Fruit fly (Drosophila melanogaster): ENCODE results near the gene CG32756.

CG32756 gene

dm6 chrX:5977113-5977512 is 31.6 kb downstream of the CG32756 start (continued):
- TF ChIP-seq Sry-δ (GFP tag; optimal IDR thresholded peaks at IDR 0.05) (no peak), slou (GFP tag; optimal IDR thresholded peaks at IDR 0.05) (no peak), BtbVII (GFP tag; optimal IDR thresholded peaks at IDR 0.05) (no peak), Dll (GFP tag; IDR thresholded peaks at IDR 0.05; ENCODE audit: partially characterized antibody) (no peak), CG10462 (GFP tag; optimal IDR thresholded peaks at IDR 0.05) (no peak), CG3995 (GFP tag; optimal IDR thresholded peaks at IDR 0.05) (no peak), toy (GFP tag; IDR thresholded peaks at IDR 0.05) (no peak), danr (GFP tag; IDR thresholded peaks at IDR 0.05) (no peak), Gug (GFP tag; IDR thresholded peaks at IDR 0.05) (no peak), ewg (GFP tag; optimal IDR thresholded peaks at IDR 0.05) (no peak), CG16815 (GFP tag; optimal IDR thresholded peaks at IDR 0.05) (no peak), CG6689 (GFP tag; IDR thresholded peaks at IDR 0.05) (0 out of 2 replicates have a peak, but pooled peaks have one; percentile 6), Poxn (GFP tag; IDR thresholded peaks at IDR 0.05) (no peak), CG30403 (GFP tag; optimal IDR thresholded peaks at IDR 0.05) (peak; percentile 22), CG31365 (tag; optimal IDR thresholded peaks at IDR 0.05) (no peak), CG14050 (GFP tag; IDR thresholded peaks at IDR 0.05) (no peak), CG1792 (GFP tag; optimal IDR thresholded peaks at IDR 0.05) (peak; percentile 9)

- TF ChIP-seq CG7372 (GFP tag; IDR thresholded peaks at IDR 0.05) (peak; percentile 57; the same call in 1 of the 2 replicates), crol (GFP tag; IDR thresholded peaks at IDR 0.05) (peak; percentile 47; the same call in 1 of the 2 replicates), CG12769 (tag; optimal IDR thresholded peaks at IDR 0.05) (no peak), CG2129 (GFP tag; IDR thresholded peaks at IDR 0.05; ENCODE audit: partially characterized antibody) (no peak), Drgx (GFP tag; IDR thresholded peaks at IDR 0.05) (peak; percentile 63), salm (tag; optimal IDR thresholded peaks at IDR 0.05) (no peak), eve (GFP tag; optimal IDR thresholded peaks at IDR 0.05) (no peak), grau (tag; optimal IDR thresholded peaks at IDR 0.05) (peak; percentile 21), CG32772 (GFP tag; IDR thresholded peaks at IDR 0.05) (peak; percentile 30; the same call in 1 of the 2 replicates), sens (GFP tag) (peak; percentile 62), Pdp1 (GFP tag; optimal IDR thresholded peaks at IDR 0.05) (peak in 1 of 2 experiments; percentile 35)
These were observed 32.3 kb downstream of the CG32756 start for dm6 chrX:5977769-5978168.

dm6 chrX:5980883-5981282 is 35.4 kb downstream of the CG32756 start:
- TF ChIP-seq CG13775 (GFP tag; optimal IDR thresholded peaks at IDR 0.05) (peak; percentile 40), Dip3 (GFP tag; optimal IDR thresholded peaks at IDR 0.05) (peak; percentile 62), wek (GFP tag; optimal IDR thresholded peaks at IDR 0.05) (peak; percentile 21), pnt (GFP tag; optimal IDR thresholded peaks at IDR 0.05) (peak; percentile 40), pb (GFP tag; optimal IDR thresholded peaks at IDR 0.05) (no peak), Gsc (GFP tag; IDR thresholded peaks at IDR 0.05) (peak; percentile 17; the same call in 1 of the 2 replicates), CG12744 (GFP tag; optimal IDR thresholded peaks at IDR 0.05) (peak; percentile 14), chif (GFP tag; optimal IDR thresholded peaks at IDR 0.05) (peak; percentile 23 to 42), Stat92E (GFP tag; optimal IDR thresholded peaks at IDR 0.05) (no peak), knrl (GFP tag; IDR thresholded peaks at IDR 0.05; ENCODE audit: partially characterized antibody) (no peak), btn (GFP tag; optimal IDR thresholded peaks at IDR 0.05) (no peak), CG1603 (tag; optimal IDR thresholded peaks at IDR 0.05) (peak; percentile 81), BEAF-32 (GFP tag; optimal IDR thresholded peaks at IDR 0.05) (no peak), nmo (GFP tag; optimal IDR thresholded peaks at IDR 0.05) (peak; percentile 70), CG14860 (GFP tag; IDR thresholded peaks at IDR 0.05; ENCODE audit: partially characterized antibody) (no peak), CG6791 (GFP tag; IDR thresholded peaks at IDR 0.05; ENCODE audit: partially characterized antibody) (no peak), CG1832 (GFP tag; optimal IDR thresholded peaks at IDR 0.05) (no peak), Nf-YC (tag; optimal IDR thresholded peaks at IDR 0.05) (peak; percentile 42), GATAe (GFP tag; conservative IDR thresholded peaks at IDR 0.05) (no peak), sc (optimal IDR thresholded peaks at IDR 0.05) (no peak), sc (GFP tag; optimal IDR thresholded peaks at IDR 0.05) (peak; percentile 12), schlank (tag; optimal IDR thresholded peaks at IDR 0.05) (peak; percentile 71)
